Worm (Caenorhabditis elegans): ENCODE measurements around the gene F29A7.4.

- no peak for TF ChIP-seq dao-5 (tag; optimal IDR thresholded peaks at IDR 0.05)
- TF ChIP-seq W03F9.2 (tag; optimal IDR thresholded peaks at IDR 0.05) = no peak
- no peak for TF ChIP-seq him-1 (tag; optimal IDR thresholded peaks at IDR 0.05)
Measured at ce11 chrII:2779253-2779652, 29.5 kb downstream of the F29A7.4 start, which contains the start of gene F08D12.3.

Measured in whole organism, L4/young adult.